Fruit fly (Drosophila melanogaster): ENCODE data around the gene CG8679.

The CG8679 gene

DNA sequence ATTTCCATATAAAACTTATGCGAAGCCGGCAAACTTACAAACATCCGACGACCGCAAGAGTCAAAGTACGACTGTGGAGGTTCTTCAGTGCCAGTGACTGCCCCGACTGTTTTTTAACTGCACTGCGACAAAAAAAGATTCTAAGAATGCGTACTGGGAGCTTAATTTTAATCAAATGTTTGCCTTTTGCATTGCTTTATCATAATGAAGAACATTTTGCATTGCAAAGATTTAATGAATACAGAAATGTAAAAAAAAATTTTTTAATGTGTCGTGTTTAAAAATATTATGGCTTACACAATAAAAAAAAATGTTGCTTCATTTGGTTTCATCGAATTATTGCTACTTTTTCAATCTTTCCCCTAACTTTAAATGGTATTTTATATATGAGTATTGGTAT is 21.2 kb downstream of the CG8679 start (continued):
- TF ChIP-seq Drgx (GFP tag; IDR thresholded peaks at IDR 0.05) (peak; percentile 62), lilli (GFP tag; optimal IDR thresholded peaks at IDR 0.05) (no peak), seq (GFP tag; IDR thresholded peaks at IDR 0.05) (no peak)

DNA sequence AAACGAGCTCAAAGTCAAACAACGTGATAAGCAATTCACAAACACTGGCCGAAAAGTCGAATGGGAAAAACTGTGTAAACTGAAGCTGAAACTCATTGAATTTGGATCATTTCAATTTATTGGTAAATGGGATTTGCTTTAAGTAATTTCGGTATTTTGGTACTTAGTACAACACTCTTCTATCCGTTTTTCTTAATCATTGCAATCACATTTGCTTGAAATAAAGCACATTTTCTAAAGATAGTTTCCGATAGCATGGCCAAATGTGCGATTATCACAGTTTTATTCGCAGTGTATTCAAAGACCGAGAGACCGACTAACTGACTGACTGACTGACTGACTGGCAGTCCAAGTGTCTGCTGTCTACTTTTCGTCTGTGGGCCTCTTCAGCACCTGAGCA is 21.8 kb downstream of the CG8679 start:
- TF ChIP-seq CG17361 (GFP tag; IDR thresholded peaks at IDR 0.05) (0 out of 3 replicates have a peak, but pooled peaks have one; percentile 32), tx (GFP tag; optimal IDR thresholded peaks at IDR 0.05) (no peak), CG3407 (GFP tag; optimal IDR thresholded peaks at IDR 0.05) (no peak), Ptx1 (GFP tag; IDR thresholded peaks at IDR 0.05) (0 out of 2 replicates have a peak, but pooled peaks have one; percentile 15), grau (tag; optimal IDR thresholded peaks at IDR 0.05) (peak; percentile 35), croc (GFP tag; conservative IDR thresholded peaks at IDR 0.05) (no peak), CG18262 (tag; optimal IDR thresholded peaks at IDR 0.05) (peak; percentile 26), Meics (GFP tag; optimal IDR thresholded peaks at IDR 0.05) (peak; percentile 44), cg (GFP tag; optimal IDR thresholded peaks at IDR 0.05) (no peak), onecut (GFP tag; IDR thresholded peaks at IDR 0.05) (no peak), ewg (GFP tag; optimal IDR thresholded peaks at IDR 0.05) (no peak), CG12769 (tag; optimal IDR thresholded peaks at IDR 0.05) (peak; percentile 10), CG6813 (GFP tag; optimal IDR thresholded peaks at IDR 0.05) (no peak), chm (GFP tag; IDR thresholded peaks at IDR 0.05) (no peak), slou (GFP tag; optimal IDR thresholded peaks at IDR 0.05) (no peak), h (optimal IDR thresholded peaks at IDR 0.05) (no peak), CG2712 (tag; optimal IDR thresholded peaks at IDR 0.05) (peak; percentile 33), bcd (GFP tag; optimal IDR thresholded peaks at IDR 0.05) (peak; percentile 36), Lhr (GFP tag; optimal IDR thresholded peaks at IDR 0.05) (no peak), Dek (tag; optimal IDR thresholded peaks at IDR 0.05) (no peak), dysf (GFP tag; IDR thresholded peaks at IDR 0.05) (peak; percentile 14; the same call in 1 of the 3 replicates), row (GFP tag; IDR thresholded peaks at IDR 0.05) (peak; percentile 60), Usf (GFP tag; optimal IDR thresholded peaks at IDR 0.05) (peak; percentile 10), CG2120 (GFP tag; optimal IDR thresholded peaks at IDR 0.05) (peak; percentile 23), zf30C (GFP tag; optimal IDR thresholded peaks at IDR 0.05) (peak; percentile 30), CG12155 (GFP tag; optimal IDR thresholded peaks at IDR 0.05) (no peak), CG32772 (GFP tag; IDR thresholded peaks at IDR 0.05) (no peak), CG10543 (GFP tag; optimal IDR thresholded peaks at IDR 0.05) (no peak), CG4424 (GFP tag; optimal IDR thresholded peaks at IDR 0.05) (peak; percentile 1), Scr (GFP tag; IDR thresholded peaks at IDR 0.05; ENCODE audit: partially characterized antibody) (no peak), Hmr (GFP tag; optimal IDR thresholded peaks at IDR 0.05) (peak; percentile 34), CG15011 (GFP tag; optimal IDR thresholded peaks at IDR 0.05) (no peak), ems (GFP tag; optimal IDR thresholded peaks at IDR 0.05) (no peak), D19A (tag; optimal IDR thresholded peaks at IDR 0.05) (peak; percentile 9), phol (tag; optimal IDR thresholded peaks at IDR 0.05) (peak; percentile 22), gem (tag; optimal IDR thresholded peaks at IDR 0.05) (peak; percentile 48), HLHmδ (GFP tag; optimal IDR thresholded peaks at IDR 0.05) (no peak), Taf1 (GFP tag; IDR thresholded peaks at IDR 0.05) (0 out of 2 replicates have a peak, but pooled peaks have one; percentile 8), sc (optimal IDR thresholded peaks at IDR 0.05) (no peak), sc (GFP tag; optimal IDR thresholded peaks at IDR 0.05) (no peak), CG33557 (GFP tag; optimal IDR thresholded peaks at IDR 0.05) (no peak), CG8478 (optimal IDR thresholded peaks at IDR 0.05) (no peak), NC2β (GFP tag; optimal IDR thresholded peaks at IDR 0.05) (no peak), CG2678 (tag; optimal IDR thresholded peaks at IDR 0.05) (peak; percentile 56), klu (GFP tag; IDR thresholded peaks at IDR 0.05) (no peak), Aef1 (GFP tag; IDR thresholded peaks at IDR 0.05) (no peak), CG13424 (tag; optimal IDR thresholded peaks at IDR 0.05) (peak; percentile 15), CG8924 (tag; optimal IDR thresholded peaks at IDR 0.05) (peak; percentile 6)

Measured in whole organism, embryonic.